Worm (Caenorhabditis elegans) whole organism, young adult: ENCODE measurements around the gene skr-21.

Experiments used
- F37B4.10 ChIP-seq: fragments of 200-800 bp; sonication (Bioruptor generic); IDR thresholded peaks from 2 replicates; pipeline ENCODE4 v1.3.6; 2022; ENCODE audit warnings: missing genetic modification characterization, missing compliant biosample characterization
- dpl-1 ChIP-seq: fragments of 150-350 bp; optimal IDR thresholded peaks from 2 replicates; lab custom pipeline; 2014; ENCODE audit warnings: missing biosample characterization, missing genetic modification reagents, missing genetic modification characterization
- fkh-3 ChIP-seq: sonication (generic microtip); optimal IDR thresholded peaks from 2 replicates; lab custom pipeline; 2016; ENCODE audit warnings: mild to moderate bottlenecking, missing genetic modification characterization, missing compliant biosample characterization
- lin-35 ChIP-seq, 3 experiments: fragments of 150-350 bp in 2 of 3; sonication (generic microtip) in 1 of 3; optimal IDR thresholded peaks; 2 replicates each; lab custom pipeline; 2014 to 2018; ENCODE audit warnings: missing biosample characterization in 3 of 3, missing genetic modification characterization in 3 of 3, missing genetic modification reagents in 3 of 3
- lin-40 ChIP-seq: sonication (generic microtip); optimal IDR thresholded peaks from 2 replicates; lab custom pipeline; 2016; ENCODE audit warnings: missing genetic modification characterization, mild to moderate bottlenecking, missing compliant biosample characterization, missing genotype, missing genetic modification reagents
- madf-8 ChIP-seq: fragments of 200-800 bp; sonication (Bioruptor generic); conservative IDR thresholded peaks from 2 replicates; pipeline ENCODE4 v1.3.6; 2022; ENCODE audit warnings: missing genetic modification reagents, missing genetic modification characterization, missing compliant biosample characterization
- nfya-2 ChIP-seq: fragments of 200-800 bp; sonication (Bioruptor generic); IDR thresholded peaks from 2 replicates; pipeline ENCODE4 v1.3.6; 2022; ENCODE audit warnings: missing genetic modification reagents, missing genetic modification characterization, missing compliant biosample characterization
- pha-4 ChIP-seq: fragments of 150-350 bp; sonication (generic microtip); optimal IDR thresholded peaks from 2 replicates; lab custom pipeline; 2014; ENCODE audit warnings: missing biosample characterization, missing genetic modification reagents, missing genetic modification characterization
- somi-1 ChIP-seq: fragments of 200-800 bp; sonication (Bioruptor generic); optimal IDR thresholded peaks from 2 replicates; lab custom pipeline; 2018; ENCODE audit warnings: mild to moderate bottlenecking, missing genetic modification characterization, missing compliant biosample characterization
- tbp1 ChIP-seq: fragments of 200-800 bp; sonication (Bioruptor generic); optimal IDR thresholded peaks from 2 replicates; lab custom pipeline; 2018; ENCODE audit warnings: mild to moderate bottlenecking, missing genetic modification characterization, missing compliant biosample characterization
- unc-62 ChIP-seq: fragments of 150-350 bp; optimal IDR thresholded peaks from 2 replicates; lab custom pipeline; 2014; ENCODE audit warnings: missing biosample characterization, missing genetic modification reagents, missing genetic modification characterization
- xnd-1 ChIP-seq: sonication (generic microtip); optimal IDR thresholded peaks from 2 replicates; lab custom pipeline; 2016; ENCODE audit warnings: missing genotype, missing genetic modification reagents, missing genetic modification characterization, missing compliant biosample characterization

- no peak for TF ChIP-seq unc-62 (GFP tag; lab: Kevin White, UChicago)
- no peak for TF ChIP-seq lin-40 (tag; lab: Kevin White, UChicago)
- TF ChIP-seq tbp1 (GFP tag; lab: Kevin White, UChicago) = no peak
- no peak for TF ChIP-seq dpl-1
- no peak for TF ChIP-seq xnd-1 (tag; lab: Kevin White, UChicago)
- TF ChIP-seq fkh-3 (tag; lab: Kevin White, UChicago) = no peak
- TF ChIP-seq pha-4 (tag; lab: Kevin White, UChicago) = no peak
- no peak for TF ChIP-seq F37B4.10 (GFP tag; lab: Robert Waterston, UW)
- TF ChIP-seq madf-8 = no peak
- no peak for TF ChIP-seq nfya-2 (GFP tag; lab: Robert Waterston, UW)
- no peak for TF ChIP-seq somi-1
- TF ChIP-seq lin-35 (GFP tag; optimal IDR thresholded peaks at IDR 0.05; lab: Kevin White, UChicago) = no peak
Measured at ce11 chrX:13200312-13200711, 26.2 kb downstream of the skr-21 start.
